Fruit fly (Drosophila melanogaster) whole organism, embryonic: ENCODE data around the gene DAAM.
A peak's percentile ranks its signal among the peaks of the same experiment; 100 is the strongest.

ENCODE experiments used
- CG10959 ChIP-seq: fragments of 200-800 bp; sonication (Bioruptor generic); IDR thresholded peaks from 2 replicates; pipeline ENCODE4 v1.3.6; 2022; ENCODE audit warnings: missing biosample characterization, missing genetic modification characterization
- CG11504 ChIP-seq: fragments of 200-800 bp; sonication (Bioruptor generic); optimal IDR thresholded peaks from 3 replicates; lab custom pipeline; 2019; ENCODE audit warnings: missing biosample characterization, mild to moderate bottlenecking, missing genetic modification characterization, moderate library complexity
- CG12071 ChIP-seq: fragments of 200-800 bp; sonication (Bioruptor generic); optimal IDR thresholded peaks from 3 replicates; lab custom pipeline; 2018; ENCODE audit warnings: missing biosample characterization, mild to moderate bottlenecking, missing genetic modification characterization
- CG12155 ChIP-seq: fragments of 200-800 bp; sonication (Bioruptor generic); optimal IDR thresholded peaks from 3 replicates; lab custom pipeline; 2016; ENCODE audit warnings: missing biosample characterization, missing genetic modification characterization
- CG12236 ChIP-seq: fragments of 200-800 bp; sonication (Bioruptor generic); optimal IDR thresholded peaks from 2 replicates; lab custom pipeline; 2016; ENCODE audit warnings: missing biosample characterization, missing genetic modification characterization
- CG13624 ChIP-seq: fragments of 200-800 bp; sonication (Bioruptor generic); optimal IDR thresholded peaks from 2 replicates; lab custom pipeline; 2016; ENCODE audit warnings: missing biosample characterization, missing genetic modification characterization
- CG14050 ChIP-seq: fragments of 200-800 bp; sonication (Bioruptor generic); IDR thresholded peaks from 3 replicates; pipeline ENCODE4 v1.3.6; 2022; ENCODE audit warnings: missing biosample characterization, missing genetic modification characterization
- CG15514 ChIP-seq: fragments of 200-800 bp; sonication (Bioruptor generic); optimal IDR thresholded peaks from 3 replicates; lab custom pipeline; 2017; ENCODE audit warnings: missing biosample characterization, missing genetic modification characterization, mild to moderate bottlenecking, moderate library complexity, missing genetic modification reagents
- CG17612 ChIP-seq: fragments of 200-800 bp; sonication (Bioruptor generic); IDR thresholded peaks from 2 replicates; pipeline ENCODE4 v1.3.6; 2022; ENCODE audit warnings: missing biosample characterization, missing genetic modification characterization
- CG3163 ChIP-seq: fragments of 200-800 bp; sonication (Bioruptor generic); optimal IDR thresholded peaks from 3 replicates; lab custom pipeline; 2016; ENCODE audit warnings: missing biosample characterization, missing genetic modification characterization
- CG7987 ChIP-seq: fragments of 200-800 bp; sonication (Bioruptor generic); optimal IDR thresholded peaks from 2 replicates; lab custom pipeline; 2018; ENCODE audit warnings: missing biosample characterization, mild to moderate bottlenecking, missing genetic modification characterization, moderate library complexity
- CG8290 ChIP-seq, 3 experiments: fragments of 200-800 bp; sonication (Bioruptor generic); optimal IDR thresholded peaks; 2 replicates each; lab custom pipeline; 2016 to 2019; ENCODE audit warnings: missing biosample characterization in 3 of 3, missing genetic modification characterization in 3 of 3, mild to moderate bottlenecking in 2 of 3, moderate library complexity in 1 of 3
- Dek ChIP-seq: fragments of 200-800 bp; sonication (Bioruptor generic); optimal IDR thresholded peaks from 3 replicates; lab custom pipeline; 2019; ENCODE audit warnings: missing biosample characterization, mild to moderate bottlenecking, missing genetic modification characterization, moderate library complexity
- E2f2 ChIP-seq: fragments of 200-800 bp; sonication (Bioruptor generic); IDR thresholded peaks from 2 replicates; pipeline ENCODE4 v1.3.6; 2022; ENCODE audit warnings: missing biosample characterization, missing genetic modification characterization
- GATAe ChIP-seq: fragments of 200-800 bp; sonication (Bioruptor generic); conservative IDR thresholded peaks from 2 replicates; pipeline ENCODE4 v1.3.6; 2022; ENCODE audit warnings: missing biosample characterization, missing genetic modification characterization
- Hmr ChIP-seq: fragments of 200-800 bp; sonication (Bioruptor generic); optimal IDR thresholded peaks from 3 replicates; lab custom pipeline; 2017; ENCODE audit warnings: mild to moderate bottlenecking, missing biosample characterization, missing genetic modification reagents, missing genetic modification characterization
- Hmx ChIP-seq: fragments of 200-800 bp; sonication (Bioruptor generic); optimal IDR thresholded peaks from 2 replicates; lab custom pipeline; 2016; ENCODE audit warnings: missing biosample characterization, missing genetic modification characterization
- MESR4 ChIP-seq: fragments of 200-800 bp; sonication (Bioruptor generic); optimal IDR thresholded peaks from 2 replicates; lab custom pipeline; 2018; ENCODE audit warnings: missing biosample characterization, mild to moderate bottlenecking, missing genetic modification characterization, moderate library complexity
- Myb ChIP-seq: fragments of 200-800 bp; sonication (Bioruptor generic); optimal IDR thresholded peaks from 2 replicates; lab custom pipeline; 2016; ENCODE audit warnings: missing biosample characterization, missing genetic modification characterization
- NFAT ChIP-seq: fragments of 200-800 bp; sonication (Bioruptor generic); IDR thresholded peaks from 2 replicates; pipeline ENCODE4 v1.3.6; 2022; ENCODE audit warnings: missing biosample characterization, missing genetic modification characterization
- Rx ChIP-seq: fragments of 200-800 bp; sonication (Bioruptor generic); IDR thresholded peaks from 2 replicates; pipeline ENCODE4 v1.3.6; 2022; ENCODE audit warnings: missing biosample characterization, missing genetic modification characterization
- Trl ChIP-seq, 3 experiments: fragments of >200 bp in 2 of 3; fragments of 200-800 bp in 1 of 3; sonication (Bioruptor generic) in 1 of 3; optimal IDR thresholded peaks; 2 replicates in 1 of 3; 3 replicates in 2 of 3; lab custom pipeline; 2016 to 2017; ENCODE audit warnings: missing biosample characterization in 1 of 3, missing genetic modification characterization in 1 of 3
- YL-1 ChIP-seq: fragments of 200-800 bp; sonication (Bioruptor generic); optimal IDR thresholded peaks from 3 replicates; lab custom pipeline; 2017; ENCODE audit warnings: missing biosample characterization, mild to moderate bottlenecking, missing genetic modification characterization
- bigmax ChIP-seq: fragments of 200-800 bp; sonication (Bioruptor generic); optimal IDR thresholded peaks from 2 replicates; lab custom pipeline; 2018; ENCODE audit warnings: missing biosample characterization, mild to moderate bottlenecking, missing genetic modification characterization
- chinmo ChIP-seq: fragments of 200-800 bp; sonication (Bioruptor generic); IDR thresholded peaks from 4 replicates; pipeline ENCODE4 v1.3.6; 2022; ENCODE audit warnings: missing biosample characterization, missing genetic modification characterization; ENCODE audit not compliant: partially characterized antibody
- esg ChIP-seq: fragments of 200-800 bp; sonication (Bioruptor generic); conservative IDR thresholded peaks from 2 replicates; pipeline ENCODE4 v1.3.6; 2022; ENCODE audit warnings: missing biosample characterization, missing genetic modification characterization
- gce ChIP-seq: fragments of 200-800 bp; sonication (Bioruptor generic); IDR thresholded peaks from 3 replicates; pipeline ENCODE4 v1.3.6; 2022; ENCODE audit warnings: missing biosample characterization, missing genetic modification characterization
- grn ChIP-seq: fragments of 200-800 bp; sonication (Bioruptor generic); optimal IDR thresholded peaks from 3 replicates; lab custom pipeline; 2017; ENCODE audit warnings: missing biosample characterization, missing genetic modification characterization
- gro ChIP-seq: fragments of 200-800 bp; sonication (Bioruptor generic); optimal IDR thresholded peaks from 2 replicates; lab custom pipeline; 2016; ENCODE audit warnings: missing biosample characterization, missing genetic modification characterization
- jing ChIP-seq: fragments of 200-800 bp; sonication (Bioruptor generic); optimal IDR thresholded peaks from 2 replicates; lab custom pipeline; 2018; ENCODE audit warnings: missing biosample characterization, mild to moderate bottlenecking, missing genetic modification characterization
- jumu ChIP-seq: fragments of 200-800 bp; sonication (Bioruptor generic); optimal IDR thresholded peaks from 3 replicates; lab custom pipeline; 2016; ENCODE audit warnings: missing biosample characterization, missing genetic modification characterization
- lmd ChIP-seq: fragments of 200-800 bp; sonication (Bioruptor generic); IDR thresholded peaks from 2 replicates; pipeline ENCODE4 v1.3.6; 2022; ENCODE audit warnings: missing biosample characterization, missing genetic modification characterization
- nom ChIP-seq: fragments of 200-800 bp; sonication (Bioruptor generic); optimal IDR thresholded peaks from 2 replicates; lab custom pipeline; 2017; ENCODE audit warnings: missing biosample characterization, missing genetic modification characterization, mild to moderate bottlenecking, moderate library complexity, missing genetic modification reagents
- phol ChIP-seq: fragments of 200-800 bp; sonication (Bioruptor generic); optimal IDR thresholded peaks from 3 replicates; lab custom pipeline; 2018; ENCODE audit warnings: missing biosample characterization, mild to moderate bottlenecking, missing genetic modification characterization, moderate library complexity
- pita ChIP-seq: fragments of 200-800 bp; sonication (Bioruptor generic); optimal IDR thresholded peaks from 2 replicates; lab custom pipeline; 2017; ENCODE audit warnings: missing biosample characterization, mild to moderate bottlenecking, missing genetic modification characterization
- row ChIP-seq: fragments of 200-800 bp; sonication (Bioruptor generic); IDR thresholded peaks from 3 replicates; pipeline ENCODE4 v1.3.6; 2022; ENCODE audit warnings: missing biosample characterization, missing genetic modification characterization
- sc ChIP-seq, 3 experiments: fragments of >200 bp in 2 of 3; fragments of 200-800 bp in 1 of 3; sonication (Bioruptor generic) in 1 of 3; optimal IDR thresholded peaks; 2 replicates in 2 of 3; 3 replicates in 1 of 3; lab custom pipeline; 2017; ENCODE audit warnings: mild to moderate bottlenecking in 1 of 3, missing biosample characterization in 1 of 3, missing genetic modification characterization in 1 of 3, missing genetic modification reagents in 1 of 3
- schlank ChIP-seq: fragments of 200-800 bp; sonication (Bioruptor generic); optimal IDR thresholded peaks from 2 replicates; lab custom pipeline; 2018; ENCODE audit warnings: missing biosample characterization, mild to moderate bottlenecking, missing genetic modification characterization
- sim ChIP-seq: fragments of 200-800 bp; sonication (Bioruptor generic); IDR thresholded peaks from 2 replicates; pipeline ENCODE4 v1.3.6; 2022; ENCODE audit warnings: missing biosample characterization, missing genetic modification characterization
- trem ChIP-seq: fragments of 200-800 bp; optimal IDR thresholded peaks from 3 replicates; lab custom pipeline; 2019; ENCODE audit warnings: missing biosample characterization, mild to moderate bottlenecking, missing genetic modification characterization, moderate library complexity
- zfh2 ChIP-seq: fragments of 200-800 bp; sonication (Bioruptor generic); optimal IDR thresholded peaks from 2 replicates; lab custom pipeline; 2016; ENCODE audit warnings: missing biosample characterization, missing genetic modification characterization

Gene DAAM

dm6 chrX:1286136-1286535 is 36.0 kb downstream of the DAAM start (continued):
- no peak for TF ChIP-seq bigmax (GFP tag; lab: Kevin White, UChicago)
- TF ChIP-seq CG12236 (GFP tag; lab: Kevin White, UChicago), result no peak
- no peak for TF ChIP-seq E2f2 (GFP tag; lab: Robert Waterston, UW)
- TF ChIP-seq sim (GFP tag; lab: Robert Waterston, UW), result no peak
- no peak for TF ChIP-seq GATAe
- no peak for TF ChIP-seq trem (tag; lab: Kevin White, UChicago)
- no peak for TF ChIP-seq CG17612 (GFP tag; lab: Robert Waterston, UW)
- no peak for TF ChIP-seq nom (GFP tag; lab: Kevin White, UChicago)
- no peak for TF ChIP-seq gro
- no peak for TF ChIP-seq Dek (tag; lab: Kevin White, UChicago)
- no peak for TF ChIP-seq CG13624 (GFP tag; lab: Kevin White, UChicago)
- peak; percentile 3 for TF ChIP-seq Hmr
- TF ChIP-seq CG14050, result no peak
- TF ChIP-seq schlank (tag; lab: Kevin White, UChicago), result no peak
- TF ChIP-seq sc (optimal IDR thresholded peaks at IDR 0.05; lab: Kevin White, UChicago), result no peak
- TF ChIP-seq sc (GFP tag; optimal IDR thresholded peaks at IDR 0.05; lab: Kevin White, UChicago), result no peak
- TF ChIP-seq NFAT, result no peak
- TF ChIP-seq row, result 0 out of 3 replicates have a peak, but pooled peaks have one; percentile 21
- TF ChIP-seq chinmo (GFP tag; lab: Robert Waterston, UW), result 0 out of 4 replicates have a peak, but pooled peaks have one; percentile 38
- no peak for TF ChIP-seq jumu (GFP tag; lab: Kevin White, UChicago)
- TF ChIP-seq gce (GFP tag; lab: Robert Waterston, UW), result no peak
- TF ChIP-seq CG3163 (GFP tag; lab: Kevin White, UChicago), result no peak
- TF ChIP-seq Trl (optimal IDR thresholded peaks at IDR 0.05; lab: Kevin White, UChicago), result no peak
- TF ChIP-seq Trl (GFP tag; optimal IDR thresholded peaks at IDR 0.05; lab: Kevin White, UChicago), result no peak
- TF ChIP-seq CG10959 (GFP tag; lab: Robert Waterston, UW), result no peak
- no peak for TF ChIP-seq grn (GFP tag; lab: Kevin White, UChicago)
- no peak for TF ChIP-seq zfh2 (GFP tag; lab: Kevin White, UChicago)
- TF ChIP-seq MESR4, result no peak
- no peak for TF ChIP-seq jing (GFP tag; lab: Kevin White, UChicago)
- peak; percentile 44 for TF ChIP-seq pita (GFP tag; lab: Kevin White, UChicago)
- TF ChIP-seq lmd (GFP tag; lab: Robert Waterston, UW), result peak; percentile 40; the same call in 1 of the 2 replicates
- TF ChIP-seq YL-1, result no peak
- no peak for TF ChIP-seq CG7987
- TF ChIP-seq phol (tag; lab: Kevin White, UChicago), result peak; percentile 3
- TF ChIP-seq esg (GFP tag; lab: Robert Waterston, UW), result no peak
- TF ChIP-seq CG12155 (GFP tag; lab: Kevin White, UChicago), result peak; percentile 51
- TF ChIP-seq Myb (GFP tag; lab: Kevin White, UChicago), result no peak
- TF ChIP-seq CG12071 (GFP tag; lab: Kevin White, UChicago), result no peak
- no peak for TF ChIP-seq CG8290 (GFP tag; optimal IDR thresholded peaks at IDR 0.05; lab: Kevin White, UChicago)
- peak in 1 of 2 experiments; percentile 67 for TF ChIP-seq CG8290 (tag; optimal IDR thresholded peaks at IDR 0.05; lab: Kevin White, UChicago)
- no peak for TF ChIP-seq Hmx (GFP tag; lab: Kevin White, UChicago)
- peak; percentile 13 for TF ChIP-seq CG15514 (GFP tag; lab: Kevin White, UChicago)
- TF ChIP-seq CG11504, result peak; percentile 6
- no peak for TF ChIP-seq Rx (GFP tag; lab: Robert Waterston, UW)
